Worm (Caenorhabditis elegans): ENCODE results near the gene srx-13.

The srx-13 gene

DNA sequence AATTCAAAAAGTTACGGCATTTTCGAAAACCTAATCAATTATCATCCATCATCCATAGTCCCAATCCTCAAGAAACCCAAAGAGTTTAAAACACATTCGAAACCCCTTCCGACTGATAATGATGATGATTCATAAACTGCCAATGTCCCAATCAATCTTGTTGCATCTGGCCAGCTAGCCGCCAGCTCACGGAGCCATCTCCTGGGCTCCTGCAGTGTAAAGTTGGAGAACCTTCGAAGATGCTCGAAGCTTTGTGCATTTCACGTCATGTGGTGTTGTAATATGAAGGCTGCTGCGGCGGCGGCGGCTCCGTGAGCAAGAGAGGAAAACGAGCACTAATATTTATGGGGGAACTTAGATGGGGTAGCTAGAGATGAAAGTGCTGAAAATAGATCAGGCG, 10.4 kb downstream of the srx-13 start:
- no peak for TF ChIP-seq unc-62 (GFP tag; optimal IDR thresholded peaks at IDR 0.05)

DNA sequence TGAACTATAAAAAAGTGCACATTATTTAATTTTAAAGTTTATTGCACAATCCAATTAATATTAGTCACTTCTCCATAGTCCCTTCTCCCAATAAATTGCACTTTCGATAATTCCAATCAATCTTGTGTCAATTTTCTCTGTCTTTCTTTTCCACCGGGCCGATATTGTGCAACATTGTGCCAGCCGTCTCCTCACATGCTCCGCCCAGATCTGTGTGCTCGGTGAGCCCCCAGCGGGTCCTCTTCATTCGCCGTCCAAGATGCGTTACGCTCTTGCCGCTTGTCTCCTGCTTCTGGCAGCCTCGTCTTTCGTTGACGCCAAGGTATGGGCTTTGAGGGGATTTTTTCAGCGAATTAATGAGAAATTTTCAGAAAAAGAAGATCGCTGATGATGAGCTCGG, 11.3 kb downstream of the srx-13 start, which contains the start of gene ost-1:
TSS of gene ost-1 (plus strand) at position 207 of the 400 bp plus-strand sequence.
- TF ChIP-seq unc-62 (GFP tag; optimal IDR thresholded peaks at IDR 0.05) = no peak

DNA sequence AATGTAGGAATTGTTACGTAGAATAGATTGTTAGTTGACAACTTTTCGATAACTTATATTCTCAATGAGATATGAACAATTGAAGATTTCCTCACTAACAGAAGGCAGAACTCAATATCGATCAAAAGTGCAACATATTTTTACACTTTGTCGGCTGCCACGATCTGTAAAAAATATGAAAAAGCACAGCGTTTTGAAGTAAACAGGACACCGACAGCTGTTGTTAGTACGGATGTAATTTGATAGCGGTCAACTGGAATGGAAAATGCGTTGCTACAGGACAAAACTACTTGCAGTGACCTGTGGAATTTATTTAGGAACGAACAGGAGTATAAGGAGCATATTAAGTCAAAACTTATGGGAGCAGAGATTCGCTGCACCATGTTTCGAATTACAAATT, 12.5 kb downstream of the srx-13 start:
- TF ChIP-seq unc-62 (GFP tag; optimal IDR thresholded peaks at IDR 0.05) = no peak

DNA sequence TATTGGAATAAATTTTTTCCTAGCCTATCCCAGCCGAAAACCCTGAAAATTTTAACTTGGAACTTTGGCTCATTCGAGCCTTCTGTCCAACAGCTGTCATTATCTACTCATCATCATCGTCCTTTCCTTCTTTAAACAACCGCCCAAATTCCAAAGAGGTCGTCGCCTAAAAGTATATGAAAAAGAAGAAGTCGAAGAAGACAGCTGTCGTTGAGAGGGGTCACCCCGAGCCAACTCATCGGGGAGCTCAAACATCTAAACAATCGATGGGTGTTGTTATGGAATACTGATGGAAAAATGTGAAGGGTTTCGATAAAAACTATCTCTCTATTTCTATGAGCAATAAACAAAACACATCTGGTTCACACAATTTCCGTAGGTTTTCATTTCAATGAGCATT, 13.4 kb downstream of the srx-13 start:
- TF ChIP-seq unc-62 (GFP tag; optimal IDR thresholded peaks at IDR 0.05) = no peak

DNA sequence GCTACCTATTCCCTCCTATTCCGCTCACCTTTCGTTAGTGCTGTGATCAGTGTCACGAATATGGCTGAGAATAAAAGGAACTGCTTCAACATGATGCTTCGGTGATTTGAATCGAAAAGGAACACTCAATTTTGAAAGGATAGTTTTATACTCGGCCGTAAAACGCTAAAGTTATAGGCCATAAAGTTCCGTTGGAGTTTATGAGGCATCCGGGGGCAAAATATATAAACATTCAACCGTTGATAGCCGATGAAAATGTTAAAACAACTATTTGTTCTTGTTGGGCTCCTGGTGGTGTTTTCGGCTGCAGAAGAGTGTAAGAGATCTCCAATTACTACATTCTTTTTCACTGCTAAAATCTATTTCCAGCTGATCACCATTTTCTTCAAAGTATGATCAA, 13.9 kb downstream of the srx-13 start, which contains the start of the genes C44B12.9 and C44B12.3:
TSS of gene C44B12.9 (minus strand) at position 101 of the 400 bp plus-strand sequence.
TSS of gene C44B12.3 (plus strand) at position 249 of the 400 bp plus-strand sequence.
- TF ChIP-seq unc-62 (GFP tag; optimal IDR thresholded peaks at IDR 0.05) = no peak

DNA sequence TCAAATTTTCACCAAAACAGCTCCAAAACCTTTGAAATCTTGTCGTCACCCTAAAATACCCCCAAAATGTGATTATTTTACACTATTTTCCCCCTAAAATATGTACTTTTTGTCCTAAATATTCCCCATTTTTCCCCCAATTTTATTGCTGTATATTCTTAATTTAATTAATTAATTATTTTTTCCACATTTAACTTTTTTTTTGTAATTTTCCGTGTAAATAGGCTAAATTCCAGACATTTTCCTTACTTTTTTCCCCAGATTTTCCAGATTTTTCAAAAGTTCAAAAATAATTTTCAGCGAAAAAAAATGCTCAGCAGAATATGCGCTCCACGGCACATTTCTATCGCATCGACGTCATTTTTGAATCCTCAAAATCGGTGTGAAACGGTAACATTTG, 21.3 kb downstream of the srx-13 start, which contains the start of gene cox-18:
TSS of gene cox-18 (plus strand) at position 301 of the 400 bp plus-strand sequence.
- no peak for TF ChIP-seq unc-62 (GFP tag; optimal IDR thresholded peaks at IDR 0.05)

DNA sequence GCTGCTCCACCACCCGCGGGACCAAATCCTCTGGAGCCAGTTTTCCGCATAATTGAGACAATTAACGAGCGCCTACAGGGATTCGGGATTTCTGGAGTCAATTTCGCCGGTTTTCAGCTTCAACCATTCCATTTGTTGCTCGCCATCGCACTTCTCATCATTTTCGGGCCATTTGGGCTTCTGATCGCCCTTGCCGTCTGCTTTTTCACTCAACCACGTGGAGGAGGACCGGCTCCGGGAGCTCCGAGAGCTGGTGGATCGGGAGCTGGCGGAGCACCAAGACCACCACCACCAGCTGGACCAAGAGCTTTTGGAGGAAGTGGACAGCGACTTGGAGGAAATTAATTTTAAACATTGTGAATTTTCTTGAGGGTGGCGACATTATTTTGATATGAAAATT, 22.3 kb downstream of the srx-13 start:
- no peak for TF ChIP-seq unc-62 (GFP tag; optimal IDR thresholded peaks at IDR 0.05)

DNA sequence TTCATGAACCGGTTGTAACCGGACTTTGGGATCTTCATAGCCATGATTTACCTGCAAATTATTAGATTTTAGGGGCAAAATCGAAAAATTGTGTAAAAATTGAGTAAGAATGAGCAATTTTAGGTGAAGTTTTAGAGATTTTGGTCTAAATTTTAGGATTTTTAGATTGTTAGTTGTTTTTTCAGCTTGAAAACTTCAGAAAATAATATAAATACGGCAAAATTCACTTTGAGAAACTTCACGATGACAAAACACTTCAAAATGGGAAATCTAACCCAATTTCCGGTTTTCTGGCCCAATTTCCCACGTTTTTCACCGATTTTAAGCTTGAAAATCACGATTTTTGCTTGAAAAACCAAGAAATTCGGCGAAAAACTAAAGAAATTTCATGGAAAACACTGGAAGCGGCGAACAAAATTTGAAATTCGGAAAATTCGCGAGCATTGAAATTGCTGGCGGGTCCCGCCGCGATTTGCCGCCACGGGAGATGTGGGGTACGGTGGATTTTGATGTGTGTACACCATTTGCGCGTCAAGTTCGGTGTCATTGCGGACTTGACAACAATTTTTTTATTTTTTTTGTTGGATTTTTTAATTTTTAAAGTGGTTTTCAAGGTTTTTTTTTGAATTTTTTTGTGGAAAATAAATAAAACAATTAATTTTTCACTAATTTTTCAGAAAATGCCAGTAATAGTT, 24.4 kb downstream of the srx-13 start, which contains the start of the genes cct-8 and Y55F3AR.2:
TSS of gene cct-8 (minus strand) at position 51 of the 695 bp plus-strand sequence.
TSS of gene Y55F3AR.2 (plus strand) at position 672 of the 695 bp plus-strand sequence.
- TF ChIP-seq unc-62 (GFP tag; optimal IDR thresholded peaks at IDR 0.05) = no peak

DNA sequence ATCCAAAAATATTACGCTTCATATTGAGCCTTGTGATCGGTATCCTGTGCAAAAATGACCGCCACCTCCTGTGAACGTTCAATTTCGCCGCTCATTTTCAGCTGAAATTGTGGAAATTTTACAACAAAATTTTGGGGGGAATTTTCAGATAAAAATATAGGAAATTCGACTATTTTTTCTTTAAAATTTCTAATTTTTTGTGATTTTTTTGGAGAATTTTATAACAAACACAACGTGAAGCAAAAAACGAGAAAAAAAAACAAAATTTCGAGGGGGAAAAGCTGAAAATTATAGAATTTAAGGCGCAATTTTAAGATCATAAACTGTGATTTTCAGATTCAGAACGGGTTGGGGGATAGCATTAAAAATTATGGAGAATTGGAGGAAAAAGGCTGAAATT, 31.6 kb downstream of the srx-13 start, which contains the start of gene csn-4:
TSS of gene csn-4 (minus strand) at position 101 of the 400 bp plus-strand sequence.
- no peak for TF ChIP-seq unc-62 (GFP tag; optimal IDR thresholded peaks at IDR 0.05)

DNA sequence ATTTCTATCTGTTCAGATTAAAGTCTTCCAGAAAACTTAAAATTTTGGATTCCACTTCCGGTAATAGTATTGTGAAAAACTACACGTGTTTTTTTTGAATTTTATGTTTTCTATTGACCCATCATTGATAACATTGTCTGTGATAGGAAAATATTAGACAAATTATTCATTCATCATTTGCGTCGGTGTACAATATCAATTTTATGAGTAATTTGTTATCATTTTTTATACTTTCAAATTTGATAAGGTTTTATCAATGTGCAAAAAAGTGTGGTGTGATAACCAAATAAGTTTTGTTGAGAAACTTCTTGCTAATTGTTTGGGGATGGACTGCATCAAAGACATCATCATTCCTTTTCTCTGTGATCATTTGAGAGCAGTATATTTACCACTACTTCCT, 43.0 kb downstream of the srx-13 start:
- no peak for TF ChIP-seq unc-62 (GFP tag; optimal IDR thresholded peaks at IDR 0.05)

DNA sequence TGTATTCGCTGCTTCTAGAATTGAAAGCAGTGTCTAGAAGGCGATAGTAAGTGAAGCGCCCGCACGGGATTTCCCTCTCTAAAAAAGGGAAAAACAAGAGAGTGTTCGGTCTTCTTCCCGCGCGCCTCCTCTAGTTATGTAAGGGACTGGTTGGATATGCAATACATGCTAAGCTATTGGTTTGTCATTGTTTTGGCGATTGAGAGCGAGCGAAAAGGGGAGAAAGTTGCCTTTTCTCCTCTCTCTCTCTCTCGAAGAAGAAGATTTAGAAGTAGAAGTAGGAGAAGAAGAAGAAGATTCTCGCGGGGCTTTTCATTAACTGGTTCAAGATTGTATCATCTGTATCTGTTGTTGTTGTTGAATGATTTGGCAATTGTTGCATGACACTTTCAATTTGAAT, 44.4 kb downstream of the srx-13 start:
- TF ChIP-seq unc-62 (GFP tag; optimal IDR thresholded peaks at IDR 0.05) = no peak

DNA sequence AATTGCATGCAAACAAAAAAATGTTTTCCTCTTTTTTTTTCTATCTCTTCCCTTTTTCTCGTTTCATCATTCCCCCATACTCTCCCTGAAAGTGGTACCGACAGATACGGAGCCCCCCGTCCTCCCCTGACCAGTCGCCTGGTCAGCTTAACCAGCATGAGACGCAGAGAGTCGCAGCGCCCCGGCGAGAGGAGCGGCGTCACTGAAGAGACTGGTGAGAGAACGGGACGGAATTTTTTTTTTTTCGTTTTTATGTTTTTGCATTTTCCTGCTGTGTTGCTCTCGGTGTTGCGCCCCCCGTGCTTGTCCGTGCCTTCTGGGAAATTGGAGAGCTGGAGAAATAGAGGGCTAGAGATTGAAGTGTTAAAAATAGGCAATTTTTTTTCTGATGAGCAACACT, 48.1 kb downstream of the srx-13 start:
- TF ChIP-seq unc-62 (GFP tag; optimal IDR thresholded peaks at IDR 0.05) = no peak

DNA sequence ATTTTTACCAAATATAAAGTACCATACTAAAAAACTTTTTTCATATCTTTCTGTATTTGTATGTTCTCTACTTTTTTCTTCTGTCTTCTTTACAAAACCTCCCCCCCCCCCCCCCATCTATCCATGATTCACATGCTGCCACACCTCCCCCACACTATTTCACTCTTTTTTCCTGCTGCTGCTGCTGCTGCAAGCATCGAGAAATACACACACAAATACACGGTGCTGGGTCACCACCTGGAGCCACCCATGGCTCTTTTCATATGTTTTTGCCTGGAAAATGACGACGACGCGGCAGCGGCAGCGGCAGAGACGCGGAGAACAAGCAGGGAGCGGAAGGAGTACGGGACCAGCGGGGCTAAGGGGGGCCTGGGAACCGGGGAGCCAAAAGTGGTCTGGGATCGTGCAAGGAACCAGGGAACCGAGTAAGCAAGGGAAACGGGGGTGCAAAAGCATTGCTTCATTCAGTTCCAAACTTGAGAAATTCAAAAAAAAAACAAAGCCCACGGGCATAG, 49.7 kb downstream of the srx-13 start:
- no peak for TF ChIP-seq unc-62 (GFP tag; optimal IDR thresholded peaks at IDR 0.05)

DNA sequence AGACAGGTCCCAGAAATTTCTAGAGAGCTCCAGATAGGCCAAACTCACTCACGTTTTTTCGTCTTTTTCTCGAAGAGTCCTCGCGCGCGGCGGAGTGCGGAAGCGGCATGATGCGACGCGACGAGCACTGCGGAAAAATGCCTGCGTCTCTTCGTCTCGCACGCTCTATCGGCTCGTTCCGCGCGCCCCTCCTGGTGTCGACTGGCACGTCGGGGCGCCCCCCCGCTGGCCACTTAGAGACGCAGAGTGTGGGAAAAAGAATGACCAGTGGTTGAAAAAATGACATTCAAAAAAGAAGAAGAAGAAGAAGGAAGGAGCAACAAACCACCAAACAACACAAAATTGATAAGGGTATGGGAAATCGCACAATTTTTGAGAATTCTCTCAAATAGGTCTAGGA, 51.0 kb downstream of the srx-13 start, which contains the start of gene znf-782:
TSS of gene znf-782 (minus strand) at position 96 of the 400 bp plus-strand sequence.
- no peak for TF ChIP-seq unc-62 (GFP tag; optimal IDR thresholded peaks at IDR 0.05)

DNA sequence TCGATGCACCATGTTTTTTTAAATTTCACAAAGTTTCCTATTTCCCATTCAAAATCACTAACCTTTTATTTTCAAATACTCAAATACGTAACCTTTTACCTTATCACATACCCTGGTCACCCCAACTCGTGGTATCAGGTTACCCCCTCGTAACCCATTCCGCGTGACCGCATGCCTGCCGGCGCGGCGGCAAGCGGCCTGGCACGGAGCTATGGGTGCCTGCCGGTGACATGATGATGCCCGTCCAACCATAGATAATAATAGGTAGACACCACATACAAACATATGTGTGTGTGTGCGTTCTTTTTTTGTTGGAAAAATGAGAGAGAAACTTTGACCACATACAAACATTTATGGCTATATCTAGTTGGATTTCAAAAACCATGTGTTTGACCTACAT, 52.9 kb downstream of the srx-13 start:
- TF ChIP-seq unc-62 (GFP tag; optimal IDR thresholded peaks at IDR 0.05) = no peak
